Worm (Caenorhabditis elegans) whole organism, L2 larva: ENCODE results near the gene Y45F3A.5.

Experiments used
- F13H6.1 ChIP-seq: sonication (generic microtip); optimal IDR thresholded peaks from 2 replicates; lab custom pipeline; 2016; ENCODE audit warnings: missing genetic modification characterization, missing compliant biosample characterization
- R02D3.7 ChIP-seq: fragments of 150-350 bp; optimal IDR thresholded peaks from 2 replicates; lab custom pipeline; 2014; ENCODE audit warnings: missing biosample characterization, missing genetic modification characterization
- ZK546.5 ChIP-seq: sonication (generic microtip); optimal IDR thresholded peaks from 2 replicates; lab custom pipeline; 2017; ENCODE audit warnings: missing biosample characterization, missing genetic modification characterization
- alr-1 ChIP-seq: fragments of 150-350 bp; optimal IDR thresholded peaks from 2 replicates; lab custom pipeline; 2014; ENCODE audit warnings: missing biosample characterization, missing genetic modification characterization
- aly-2 ChIP-seq: fragments of 150-350 bp; optimal IDR thresholded peaks from 2 replicates; lab custom pipeline; 2014; ENCODE audit warnings: missing biosample characterization, missing genetic modification characterization
- ama-1 ChIP-seq: fragments of 150-350 bp; optimal IDR thresholded peaks from 2 replicates; lab custom pipeline; 2018; ENCODE audit warnings: inconsistent platforms
- blmp-1 ChIP-seq: sonication (generic microtip); optimal IDR thresholded peaks from 2 replicates; lab custom pipeline; 2017; ENCODE audit warnings: missing genetic modification characterization, mild to moderate bottlenecking, missing compliant biosample characterization, antibody characterized with exemption, moderate library complexity; ENCODE audit not compliant: insufficient read depth
- ceh-16 ChIP-seq: fragments of 150-350 bp; optimal IDR thresholded peaks from 2 replicates; lab custom pipeline; 2014; ENCODE audit warnings: missing biosample characterization, missing genetic modification characterization
- ceh-82 ChIP-seq: fragments of 150-350 bp; optimal IDR thresholded peaks from 2 replicates; lab custom pipeline; 2014; ENCODE audit warnings: missing biosample characterization, missing genetic modification characterization
- dmd-4 ChIP-seq: sonication (generic microtip); optimal IDR thresholded peaks from 2 replicates; lab custom pipeline; 2017; ENCODE audit warnings: missing biosample characterization, missing genetic modification characterization
- egl-27 ChIP-seq: sonication (generic microtip); optimal IDR thresholded peaks from 3 replicates; lab custom pipeline; 2017; ENCODE audit warnings: missing biosample characterization, missing genetic modification reagents, missing genetic modification characterization
- elt-1 ChIP-seq: fragments of 150-350 bp; optimal IDR thresholded peaks from 2 replicates; lab custom pipeline; 2014; ENCODE audit warnings: missing biosample characterization, missing genetic modification characterization
- gmeb-1 ChIP-seq: fragments of 150-350 bp; optimal IDR thresholded peaks from 2 replicates; lab custom pipeline; 2014; ENCODE audit warnings: missing biosample characterization, missing genetic modification characterization
- lin-13 ChIP-seq: fragments of 150-350 bp; optimal IDR thresholded peaks from 2 replicates; lab custom pipeline; 2014; ENCODE audit warnings: missing biosample characterization, missing genetic modification reagents, missing genetic modification characterization
- lin-39 ChIP-seq: fragments of 150-350 bp; optimal IDR thresholded peaks from 2 replicates; lab custom pipeline; 2014; ENCODE audit warnings: missing biosample characterization, missing genetic modification reagents, missing genetic modification characterization
- lsy-2 ChIP-seq, 2 experiments: fragments of 150-350 bp in 1 of 2; sonication (generic microtip) in 1 of 2; optimal IDR thresholded peaks; 2 replicates each; lab custom pipeline; 2014 to 2017; ENCODE audit warnings: missing biosample characterization in 2 of 2, missing genetic modification characterization in 2 of 2
- mab-5 ChIP-seq: fragments of 150-350 bp; optimal IDR thresholded peaks from 2 replicates; lab custom pipeline; 2014; ENCODE audit warnings: missing biosample characterization, missing genetic modification characterization
- nhr-11 ChIP-seq: fragments of 150-350 bp; optimal IDR thresholded peaks from 2 replicates; lab custom pipeline; 2014; ENCODE audit warnings: missing biosample characterization, missing genetic modification characterization
- nhr-12 ChIP-seq: fragments of 150-350 bp; optimal IDR thresholded peaks from 2 replicates; lab custom pipeline; 2014; ENCODE audit warnings: missing biosample characterization, missing genetic modification characterization
- nhr-129 ChIP-seq: fragments of 150-350 bp; optimal IDR thresholded peaks from 2 replicates; lab custom pipeline; 2014; ENCODE audit warnings: missing biosample characterization, missing genetic modification characterization
- nhr-21 ChIP-seq: fragments of 150-350 bp; optimal IDR thresholded peaks from 2 replicates; lab custom pipeline; 2014; ENCODE audit warnings: missing biosample characterization, missing genetic modification characterization
- nhr-23 ChIP-seq: fragments of 150-350 bp; optimal IDR thresholded peaks from 2 replicates; lab custom pipeline; 2014; ENCODE audit warnings: missing biosample characterization, missing genetic modification reagents, missing genetic modification characterization
- nhr-237 ChIP-seq: fragments of 150-350 bp; optimal IDR thresholded peaks from 2 replicates; lab custom pipeline; 2014; ENCODE audit warnings: missing biosample characterization, missing genetic modification characterization
- nhr-25 ChIP-seq: fragments of 150-350 bp; sonication (generic microtip); optimal IDR thresholded peaks from 3 replicates; lab custom pipeline; 2014; ENCODE audit warnings: missing biosample characterization, missing genetic modification characterization
- nhr-77 ChIP-seq: fragments of 150-350 bp; optimal IDR thresholded peaks from 2 replicates; lab custom pipeline; 2014; ENCODE audit warnings: missing biosample characterization, missing genetic modification characterization
- sem-4 ChIP-seq: fragments of 150-350 bp; optimal IDR thresholded peaks from 2 replicates; lab custom pipeline; 2014; ENCODE audit warnings: missing biosample characterization, missing genetic modification reagents, missing genetic modification characterization
- skn-1 ChIP-seq: sonication (generic microtip); optimal IDR thresholded peaks from 2 replicates; lab custom pipeline; 2017; ENCODE audit warnings: missing biosample characterization, missing genetic modification characterization
- sma-3 ChIP-seq: sonication (generic microtip); optimal IDR thresholded peaks from 2 replicates; lab custom pipeline; 2016; ENCODE audit warnings: missing genetic modification reagents, missing genetic modification characterization, missing compliant biosample characterization
- sma-9 ChIP-seq, 2 experiments: fragments of 150-350 bp in 1 of 2; sonication (generic microtip) in 1 of 2; optimal IDR thresholded peaks; 2 replicates each; lab custom pipeline; 2014 to 2016; ENCODE audit warnings: missing genetic modification characterization in 2 of 2, mild to moderate bottlenecking in 1 of 2, missing biosample characterization in 1 of 2, missing compliant biosample characterization in 1 of 2, missing genetic modification reagents in 1 of 2, moderate library complexity in 1 of 2
- snpc-4 ChIP-seq: fragments of 150-350 bp; optimal IDR thresholded peaks from 2 replicates; lab custom pipeline; 2014; ENCODE audit warnings: missing biosample characterization, missing genetic modification characterization
- unc-55 ChIP-seq: fragments of 150-350 bp; sonication (generic microtip); optimal IDR thresholded peaks from 3 replicates; lab custom pipeline; 2014; ENCODE audit warnings: missing biosample characterization, missing genetic modification reagents, missing genetic modification characterization
- unc-62 ChIP-seq: fragments of 150-350 bp; optimal IDR thresholded peaks from 2 replicates; lab custom pipeline; 2014; ENCODE audit warnings: missing biosample characterization, missing genetic modification reagents, missing genetic modification characterization
- zag-1 ChIP-seq: fragments of 150-350 bp; optimal IDR thresholded peaks from 2 replicates; lab custom pipeline; 2014; ENCODE audit warnings: missing biosample characterization, missing genetic modification characterization
- ztf-1 ChIP-seq: fragments of 200-800 bp; sonication (Bioruptor generic); conservative IDR thresholded peaks from 2 replicates; pipeline ENCODE4 v1.3.6; 2022; ENCODE audit warnings: missing genetic modification characterization, missing compliant biosample characterization
- ztf-11 ChIP-seq: sonication (generic microtip); optimal IDR thresholded peaks from 2 replicates; lab custom pipeline; 2017; ENCODE audit warnings: missing biosample characterization, missing genetic modification characterization

Gene Y45F3A.5

ce11 chrIII:10596387-10596786, 10.2 kb upstream of the Y45F3A.5 start, which contains the start of gene Y39A1A.3:
Y39A1A.3 (minus strand) TSS chrIII:10596487.
- TF ChIP-seq nhr-237 (tag; lab: Kevin White, UChicago) (no peak), lin-39 (tag; lab: Kevin White, UChicago) (no peak), ceh-16 (tag; lab: Kevin White, UChicago) (no peak), unc-55 (GFP tag; lab: Kevin White, UChicago) (no peak)

ce11 chrIII:10595066-10595465, 8.9 kb upstream of the Y45F3A.5 start, which contains the start of gene Y45F3A.9:
Y45F3A.9 (minus strand) TSS chrIII:10595166.
- TF ChIP-seq unc-62 (GFP tag; lab: Kevin White, UChicago), result no peak
- no peak for TF ChIP-seq alr-1 (tag; lab: Kevin White, UChicago)
- no peak for TF ChIP-seq ama-1 (lab: Kevin White, UChicago)
- no peak for TF ChIP-seq blmp-1 (tag; lab: Kevin White, UChicago)
- TF ChIP-seq F13H6.1 (tag; lab: Kevin White, UChicago), result no peak
- TF ChIP-seq sem-4 (tag; lab: Kevin White, UChicago), result no peak
- TF ChIP-seq lsy-2 (tag; optimal IDR thresholded peaks at IDR 0.05; lab: Kevin White, UChicago), result no peak
- no peak for TF ChIP-seq nhr-23 (tag; lab: Kevin White, UChicago)
- no peak for TF ChIP-seq lin-39 (tag; lab: Kevin White, UChicago)
- TF ChIP-seq nhr-129 (tag; lab: Kevin White, UChicago), result no peak
- TF ChIP-seq nhr-237 (tag; lab: Kevin White, UChicago), result no peak
- no peak for TF ChIP-seq sma-3 (GFP tag; lab: Kevin White, UChicago)
- no peak for TF ChIP-seq nhr-11 (tag; lab: Kevin White, UChicago)
- TF ChIP-seq gmeb-1, result no peak
- TF ChIP-seq nhr-77, result no peak
- no peak for TF ChIP-seq ztf-11 (tag; lab: Kevin White, UChicago)

ce11 chrIII:10592729-10593128, 6.6 kb upstream of the Y45F3A.5 start, which contains the start of gene Y45F3A.8:
Y45F3A.8 (minus strand) TSS chrIII:10592829.
- TF ChIP-seq egl-27 (tag; lab: Kevin White, UChicago) (no peak), nhr-12 (tag; lab: Kevin White, UChicago) (no peak), nhr-237 (tag; lab: Kevin White, UChicago) (no peak), ama-1 (lab: Kevin White, UChicago) (no peak), ceh-82 (tag; lab: Kevin White, UChicago) (no peak), ZK546.5 (no peak), R02D3.7 (no peak), elt-1 (no peak), zag-1 (tag; lab: Kevin White, UChicago) (no peak), snpc-4 (no peak), aly-2 (tag; lab: Kevin White, UChicago) (no peak), alr-1 (tag; lab: Kevin White, UChicago) (no peak), blmp-1 (tag; lab: Kevin White, UChicago) (no peak), sma-3 (GFP tag; lab: Kevin White, UChicago) (no peak), sma-9 (GFP tag; optimal IDR thresholded peaks at IDR 0.05; lab: Kevin White, UChicago) (no peak), sma-9 (tag; optimal IDR thresholded peaks at IDR 0.05; lab: Kevin White, UChicago) (no peak), F13H6.1 (tag; lab: Kevin White, UChicago) (no peak)

- TF ChIP-seq lin-13 (GFP tag; lab: Kevin White, UChicago) (no peak), aly-2 (tag; lab: Kevin White, UChicago) (no peak), nhr-21 (no peak), ztf-1 (GFP tag; lab: Robert Waterston, UW) (no peak), snpc-4 (no peak), F13H6.1 (tag; lab: Kevin White, UChicago) (no peak), skn-1 (no peak), sem-4 (tag; lab: Kevin White, UChicago) (no peak), unc-62 (GFP tag; lab: Kevin White, UChicago) (no peak), nhr-11 (tag; lab: Kevin White, UChicago) (no peak)
These were observed 5.9 kb upstream of the Y45F3A.5 start for ce11 chrIII:10592074-10592473.

ce11 chrIII:10583483-10583882, 2.7 kb downstream of the Y45F3A.5 start:
- no peak for TF ChIP-seq lin-39 (tag; lab: Kevin White, UChicago)
- no peak for TF ChIP-seq nhr-21
- no peak for TF ChIP-seq alr-1 (tag; lab: Kevin White, UChicago)
- TF ChIP-seq ama-1 (lab: Kevin White, UChicago), result no peak
- no peak for TF ChIP-seq sma-9 (GFP tag; optimal IDR thresholded peaks at IDR 0.05; lab: Kevin White, UChicago)
- TF ChIP-seq sma-9 (tag; optimal IDR thresholded peaks at IDR 0.05; lab: Kevin White, UChicago), result no peak
- no peak for TF ChIP-seq snpc-4
- TF ChIP-seq mab-5 (tag; lab: Kevin White, UChicago), result no peak
- TF ChIP-seq nhr-25 (tag; lab: Kevin White, UChicago), result no peak
- TF ChIP-seq dmd-4 (tag; lab: Kevin White, UChicago), result no peak
- no peak for TF ChIP-seq nhr-129 (tag; lab: Kevin White, UChicago)
- TF ChIP-seq elt-1, result no peak
- TF ChIP-seq nhr-11 (tag; lab: Kevin White, UChicago), result no peak
- no peak for TF ChIP-seq unc-55 (GFP tag; lab: Kevin White, UChicago)
- TF ChIP-seq blmp-1 (tag; lab: Kevin White, UChicago), result no peak
- no peak for TF ChIP-seq gmeb-1
